Fruit fly (Drosophila melanogaster) whole organism, embryonic: ENCODE measurements around the gene CG13029.

Experiments
- Adf1 ChIP-seq: fragments of 200-800 bp; sonication (Bioruptor generic); IDR thresholded peaks from 2 replicates; pipeline ENCODE4 v1.3.6; 2022; ENCODE audit warnings: missing biosample characterization, missing genetic modification characterization
- CG10147 ChIP-seq: fragments of 200-800 bp; sonication (Bioruptor generic); optimal IDR thresholded peaks from 2 replicates; lab custom pipeline; 2019; ENCODE audit warnings: missing biosample characterization, mild to moderate bottlenecking, missing genetic modification characterization, moderate library complexity
- CG10565 ChIP-seq: fragments of 200-800 bp; sonication (Bioruptor generic); optimal IDR thresholded peaks from 3 replicates; lab custom pipeline; 2016; ENCODE audit warnings: missing biosample characterization, mild to moderate bottlenecking, missing genetic modification characterization
- CG14441 ChIP-seq: fragments of 200-800 bp; sonication (Bioruptor generic); IDR thresholded peaks from 2 replicates; pipeline ENCODE4 v1.3.6; 2022; ENCODE audit warnings: missing biosample characterization, missing genetic modification characterization
- CG1529 ChIP-seq: fragments of 200-800 bp; sonication (Bioruptor generic); optimal IDR thresholded peaks from 3 replicates; lab custom pipeline; 2018; ENCODE audit warnings: missing biosample characterization, missing genetic modification characterization
- CG15514 ChIP-seq: fragments of 200-800 bp; sonication (Bioruptor generic); optimal IDR thresholded peaks from 3 replicates; lab custom pipeline; 2017; ENCODE audit warnings: missing biosample characterization, missing genetic modification characterization, mild to moderate bottlenecking, moderate library complexity, missing genetic modification reagents
- CG16779 ChIP-seq: fragments of 200-800 bp; sonication (Bioruptor generic); IDR thresholded peaks from 2 replicates; pipeline ENCODE4 v1.3.6; 2022; ENCODE audit warnings: missing biosample characterization, missing genetic modification characterization
- CG2199 ChIP-seq: fragments of 200-800 bp; sonication (Bioruptor generic); IDR thresholded peaks from 3 replicates; pipeline ENCODE4 v1.3.6; 2022; ENCODE audit warnings: missing biosample characterization, missing genetic modification characterization
- CG2875 ChIP-seq: fragments of 200-800 bp; sonication (Bioruptor generic); optimal IDR thresholded peaks from 2 replicates; lab custom pipeline; 2017; ENCODE audit warnings: missing biosample characterization, mild to moderate bottlenecking, missing genetic modification characterization, missing genetic modification reagents
- CG30431 ChIP-seq: fragments of 200-800 bp; sonication (Bioruptor generic); optimal IDR thresholded peaks from 2 replicates; lab custom pipeline; 2017; ENCODE audit warnings: missing biosample characterization, missing genetic modification characterization
- CG42726 ChIP-seq: fragments of 200-800 bp; sonication (Bioruptor generic); IDR thresholded peaks from 2 replicates; pipeline ENCODE4 v1.3.6; 2022; ENCODE audit warnings: missing biosample characterization, missing genetic modification characterization; ENCODE audit not compliant: partially characterized antibody
- CG4424 ChIP-seq: fragments of 200-800 bp; sonication (Bioruptor generic); optimal IDR thresholded peaks from 3 replicates; lab custom pipeline; 2016; ENCODE audit warnings: missing biosample characterization, missing genetic modification characterization
- CG6254 ChIP-seq: fragments of 200-800 bp; sonication (Bioruptor generic); optimal IDR thresholded peaks from 3 replicates; lab custom pipeline; 2017; ENCODE audit warnings: mild to moderate bottlenecking, missing biosample characterization, missing genetic modification reagents, missing genetic modification characterization
- CG7839 ChIP-seq: fragments of 200-800 bp; sonication (Bioruptor generic); optimal IDR thresholded peaks from 3 replicates; lab custom pipeline; 2018; ENCODE audit warnings: missing biosample characterization, mild to moderate bottlenecking, missing genetic modification characterization, moderate library complexity
- CG8944 ChIP-seq: fragments of 200-800 bp; sonication (Bioruptor generic); optimal IDR thresholded peaks from 3 replicates; lab custom pipeline; 2016; ENCODE audit warnings: missing biosample characterization, missing genetic modification characterization
- CrebB ChIP-seq: fragments of 200-800 bp; sonication (Bioruptor generic); optimal IDR thresholded peaks from 3 replicates; lab custom pipeline; 2018; ENCODE audit warnings: missing biosample characterization, mild to moderate bottlenecking, missing genetic modification characterization
- Deaf1 ChIP-seq: fragments of 200-800 bp; optimal IDR thresholded peaks from 3 replicates; lab custom pipeline; 2019; ENCODE audit warnings: missing biosample characterization, mild to moderate bottlenecking, missing genetic modification characterization, moderate library complexity
- Dfd ChIP-seq, 2 experiments: fragments of >200 bp; optimal IDR thresholded peaks; 2 replicates each; lab custom pipeline; 2017; ENCODE audit warnings: missing biosample characterization in 2 of 2, missing genetic modification characterization in 2 of 2
- Dip2 ChIP-seq: fragments of 200-800 bp; sonication (Bioruptor generic); IDR thresholded peaks from 2 replicates; pipeline ENCODE4 v1.3.6; 2022; ENCODE audit warnings: missing biosample characterization, missing genetic modification characterization
- Dll ChIP-seq: fragments of 200-800 bp; sonication (Bioruptor generic); IDR thresholded peaks from 4 replicates; pipeline ENCODE4 v1.3.6; 2022; ENCODE audit warnings: missing biosample characterization, missing genetic modification characterization; ENCODE audit not compliant: partially characterized antibody
- Eip74EF ChIP-seq, 2 experiments: fragments of 200-800 bp in 1 of 2; fragments of >200 bp in 1 of 2; sonication (Bioruptor generic) in 1 of 2; optimal IDR thresholded peaks; 2 replicates each; lab custom pipeline; 2017 to 2019; ENCODE audit warnings: missing biosample characterization in 2 of 2, missing genetic modification characterization in 2 of 2, mild to moderate bottlenecking in 1 of 2, moderate library complexity in 1 of 2
- H2.0 ChIP-seq: fragments of 200-800 bp; sonication (Bioruptor generic); IDR thresholded peaks from 2 replicates; pipeline ENCODE4 v1.3.6; 2022; ENCODE audit warnings: missing biosample characterization, missing genetic modification characterization
- Lhr ChIP-seq: fragments of 200-800 bp; sonication (Bioruptor generic); optimal IDR thresholded peaks from 3 replicates; lab custom pipeline; 2017; ENCODE audit warnings: mild to moderate bottlenecking, missing biosample characterization, missing genetic modification reagents, missing genetic modification characterization
- Mad ChIP-seq: fragments of 200-800 bp; sonication (Bioruptor generic); optimal IDR thresholded peaks from 2 replicates; lab custom pipeline; 2016; ENCODE audit warnings: missing biosample characterization, missing genetic modification characterization
- Mes4 ChIP-seq: fragments of 200-800 bp; sonication (Bioruptor generic); optimal IDR thresholded peaks from 2 replicates; lab custom pipeline; 2016; ENCODE audit warnings: missing biosample characterization, missing genetic modification characterization
- NFAT ChIP-seq: fragments of 200-800 bp; sonication (Bioruptor generic); IDR thresholded peaks from 2 replicates; pipeline ENCODE4 v1.3.6; 2022; ENCODE audit warnings: missing biosample characterization, missing genetic modification characterization
- Xbp1 ChIP-seq: fragments of 200-800 bp; sonication (Bioruptor generic); optimal IDR thresholded peaks from 3 replicates; lab custom pipeline; 2016; ENCODE audit warnings: missing biosample characterization, mild to moderate bottlenecking, missing genetic modification characterization
- bbx ChIP-seq: fragments of 200-800 bp; sonication (Bioruptor generic); IDR thresholded peaks from 2 replicates; pipeline ENCODE4 v1.3.6; 2022; ENCODE audit warnings: missing biosample characterization, missing genetic modification characterization; ENCODE audit not compliant: partially characterized antibody
- chn ChIP-seq: fragments of 200-800 bp; sonication (Bioruptor generic); optimal IDR thresholded peaks from 2 replicates; lab custom pipeline; 2016; ENCODE audit warnings: missing biosample characterization, missing genetic modification characterization
- corto ChIP-seq: fragments of 200-800 bp; sonication (Bioruptor generic); optimal IDR thresholded peaks from 2 replicates; lab custom pipeline; 2016; ENCODE audit warnings: missing biosample characterization, mild to moderate bottlenecking, missing genetic modification characterization, moderate library complexity
- dm ChIP-seq: fragments of 200-800 bp; sonication (Bioruptor generic); optimal IDR thresholded peaks from 3 replicates; lab custom pipeline; 2016; ENCODE audit warnings: missing biosample characterization, missing genetic modification characterization
- ems ChIP-seq: fragments of 200-800 bp; sonication (Bioruptor generic); optimal IDR thresholded peaks from 3 replicates; lab custom pipeline; 2016; ENCODE audit warnings: missing biosample characterization, missing genetic modification characterization
- eyg ChIP-seq: fragments of 200-800 bp; sonication (Bioruptor generic); optimal IDR thresholded peaks from 3 replicates; lab custom pipeline; 2016; ENCODE audit warnings: missing biosample characterization, missing genetic modification characterization
- fd3F ChIP-seq: fragments of 200-800 bp; sonication (Bioruptor generic); optimal IDR thresholded peaks from 2 replicates; lab custom pipeline; 2018; ENCODE audit warnings: missing biosample characterization, mild to moderate bottlenecking, missing genetic modification characterization, moderate library complexity
- grn ChIP-seq: fragments of 200-800 bp; sonication (Bioruptor generic); optimal IDR thresholded peaks from 3 replicates; lab custom pipeline; 2017; ENCODE audit warnings: missing biosample characterization, missing genetic modification characterization
- ham ChIP-seq: fragments of 200-800 bp; sonication (Bioruptor generic); IDR thresholded peaks from 2 replicates; pipeline ENCODE4 v1.3.6; 2022; ENCODE audit warnings: missing biosample characterization, missing genetic modification characterization
- insv ChIP-seq, 2 experiments: fragments of 200-800 bp; sonication (Bioruptor generic); optimal IDR thresholded peaks; 3 replicates each; lab custom pipeline; 2016 to 2018; ENCODE audit warnings: missing biosample characterization in 2 of 2, missing genetic modification characterization in 2 of 2
- klu ChIP-seq: fragments of 200-800 bp; sonication (Bioruptor generic); IDR thresholded peaks from 2 replicates; pipeline ENCODE4 v1.3.6; 2022; ENCODE audit warnings: missing biosample characterization, missing genetic modification characterization
- lov ChIP-seq, 2 experiments: fragments of 200-800 bp in 1 of 2; fragments of >200 bp in 1 of 2; sonication (Bioruptor generic) in 1 of 2; IDR thresholded peaks in 1 of 2; optimal IDR thresholded peaks in 1 of 2; 2 replicates in 1 of 2; 3 replicates in 1 of 2; pipeline versions ENCODE4 v1.3.6 to Lab custom; 2017 to 2022; ENCODE audit warnings: missing biosample characterization in 1 of 2, missing genetic modification characterization in 1 of 2
- onecut ChIP-seq: fragments of 200-800 bp; sonication (Bioruptor generic); IDR thresholded peaks from 2 replicates; pipeline ENCODE4 v1.3.6; 2022; ENCODE audit warnings: missing biosample characterization, missing genetic modification characterization
- row ChIP-seq: fragments of 200-800 bp; sonication (Bioruptor generic); IDR thresholded peaks from 3 replicates; pipeline ENCODE4 v1.3.6; 2022; ENCODE audit warnings: missing biosample characterization, missing genetic modification characterization
- sug ChIP-seq: fragments of 200-800 bp; optimal IDR thresholded peaks from 2 replicates; lab custom pipeline; 2019; ENCODE audit warnings: missing biosample characterization, mild to moderate bottlenecking, missing genetic modification characterization, moderate library complexity
- tgo ChIP-seq: fragments of 200-800 bp; sonication (Bioruptor generic); IDR thresholded peaks from 3 replicates; pipeline ENCODE4 v1.3.6; 2022; ENCODE audit warnings: missing biosample characterization, missing genetic modification characterization
- tll ChIP-seq, 2 experiments: fragments of 200-800 bp in 1 of 2; fragments of >200 bp in 1 of 2; sonication (Bioruptor generic) in 1 of 2; optimal IDR thresholded peaks; 2 replicates each; lab custom pipeline; 2017 to 2019; ENCODE audit warnings: missing biosample characterization in 2 of 2, missing genetic modification characterization in 2 of 2, mild to moderate bottlenecking in 1 of 2, moderate library complexity in 1 of 2
- ttk ChIP-seq: fragments of 200-800 bp; sonication (Bioruptor generic); IDR thresholded peaks from 2 replicates; pipeline ENCODE4 v2.1.2; 2022; ENCODE audit warnings: missing biosample characterization, missing genetic modification characterization
- unpg ChIP-seq: fragments of 200-800 bp; sonication (Bioruptor generic); optimal IDR thresholded peaks from 3 replicates; lab custom pipeline; 2018; ENCODE audit warnings: missing biosample characterization, mild to moderate bottlenecking, missing genetic modification characterization, moderate library complexity
- zf30C ChIP-seq: fragments of 200-800 bp; sonication (Bioruptor generic); optimal IDR thresholded peaks from 3 replicates; lab custom pipeline; 2018; ENCODE audit warnings: missing biosample characterization, mild to moderate bottlenecking, missing genetic modification characterization
- zfh2 ChIP-seq: fragments of 200-800 bp; sonication (Bioruptor generic); optimal IDR thresholded peaks from 2 replicates; lab custom pipeline; 2016; ENCODE audit warnings: missing biosample characterization, missing genetic modification characterization

Gene CG13029

dm6 chr3L:16890650-16891336 is 30.4 kb downstream of the CG13029 start (continued):
- TF ChIP-seq CG10147 (GFP tag; lab: Kevin White, UChicago) (peak; percentile 66), CrebB (peak; percentile 78), sug (tag; lab: Kevin White, UChicago) (peak; percentile 48), dm (peak; percentile 84), zfh2 (GFP tag; lab: Kevin White, UChicago) (peak; percentile 35), CG42726 (GFP tag; lab: Robert Waterston, UW) (peak; percentile 17; the same call in 1 of the 2 replicates), ham (0 out of 2 replicates have a peak, but pooled peaks have one; percentile 15), zf30C (GFP tag; lab: Kevin White, UChicago) (peak; percentile 68), NFAT (0 out of 2 replicates have a peak, but pooled peaks have one; percentile 42), Lhr (GFP tag; lab: Kevin White, UChicago) (peak; percentile 82), Dfd (GFP tag; optimal IDR thresholded peaks at IDR 0.05; lab: Kevin White, UChicago) (no peak), Deaf1 (tag; lab: Kevin White, UChicago) (peak; percentile 100), Mes4 (GFP tag; lab: Kevin White, UChicago) (peak; percentile 89), H2.0 (GFP tag; lab: Robert Waterston, UW) (peak; percentile 93), CG16779 (peak; percentile 73), ttk (peak; percentile 94), bbx (GFP tag; lab: Robert Waterston, UW) (peak; percentile 43; the same call in 1 of the 2 replicates), lov (optimal IDR thresholded peaks at IDR 0.05; lab: Kevin White, UChicago) (no peak), lov (GFP tag; IDR thresholded peaks at IDR 0.05; lab: Robert Waterston, UW) (peak; percentile 90), Dll (GFP tag; lab: Robert Waterston, UW) (no peak; the same call in 3 of the 4 replicates), CG4424 (GFP tag; lab: Kevin White, UChicago) (peak; percentile 94), tll (GFP tag; optimal IDR thresholded peaks at IDR 0.05; lab: Kevin White, UChicago) (no peak), CG15514 (peak; percentile 52), CG10565 (GFP tag; lab: Kevin White, UChicago) (peak; percentile 43), Xbp1 (peak; percentile 93), CG30431 (peak; percentile 83), CG2875 (GFP tag; lab: Kevin White, UChicago) (peak; percentile 91), tgo (GFP tag; lab: Robert Waterston, UW) (peak; percentile 90), CG2199 (GFP tag; lab: Robert Waterston, UW) (peak; percentile 87; the same call in 2 of the 3 replicates), insv (GFP tag; optimal IDR thresholded peaks at IDR 0.05; lab: Kevin White, UChicago) (no peak), CG8944 (GFP tag; lab: Kevin White, UChicago) (peak; percentile 89), onecut (GFP tag; lab: Robert Waterston, UW) (peak; percentile 89), row (GFP tag; lab: Robert Waterston, UW) (peak; percentile 93), eyg (GFP tag; lab: Kevin White, UChicago) (peak; percentile 89), Adf1 (GFP tag; lab: Robert Waterston, UW) (peak; percentile 98), corto (GFP tag; lab: Kevin White, UChicago) (no peak), unpg (GFP tag; lab: Kevin White, UChicago) (peak; percentile 94), Mad (GFP tag; lab: Kevin White, UChicago) (peak; percentile 55), CG1529 (GFP tag; lab: Kevin White, UChicago) (peak; percentile 89), ems (GFP tag; lab: Kevin White, UChicago) (peak; percentile 85), klu (peak; percentile 79), Dip2 (GFP tag; lab: Robert Waterston, UW) (no peak), grn (GFP tag; lab: Kevin White, UChicago) (peak; percentile 23), Eip74EF (GFP tag; optimal IDR thresholded peaks at IDR 0.05; lab: Kevin White, UChicago) (peak in 1 of 2 experiments; percentile 86), fd3F (GFP tag; lab: Kevin White, UChicago) (peak; percentile 69), CG6254 (GFP tag; lab: Kevin White, UChicago) (peak; percentile 92), CG14441 (GFP tag; lab: Robert Waterston, UW) (peak; percentile 90), CG7839 (tag; lab: Kevin White, UChicago) (peak; percentile 92), chn (GFP tag; lab: Kevin White, UChicago) (peak; percentile 82)
